Worm (Caenorhabditis elegans) whole organism, L2 larva: ENCODE data around the gene Y48E1C.2.

Experiments
- blmp-1 ChIP-seq: sonication (generic microtip); optimal IDR thresholded peaks from 2 replicates; lab custom pipeline; 2017; ENCODE audit warnings: missing genetic modification characterization, mild to moderate bottlenecking, missing compliant biosample characterization, antibody characterized with exemption, moderate library complexity; ENCODE audit not compliant: insufficient read depth
- ceh-82 ChIP-seq: fragments of 150-350 bp; optimal IDR thresholded peaks from 2 replicates; lab custom pipeline; 2014; ENCODE audit warnings: missing biosample characterization, missing genetic modification characterization
- egl-27 ChIP-seq: sonication (generic microtip); optimal IDR thresholded peaks from 3 replicates; lab custom pipeline; 2017; ENCODE audit warnings: missing biosample characterization, missing genetic modification reagents, missing genetic modification characterization
- elt-1 ChIP-seq: fragments of 150-350 bp; optimal IDR thresholded peaks from 2 replicates; lab custom pipeline; 2014; ENCODE audit warnings: missing biosample characterization, missing genetic modification characterization
- elt-3 ChIP-seq: sonication (generic microtip); optimal IDR thresholded peaks from 2 replicates; lab custom pipeline; 2017; ENCODE audit warnings: missing biosample characterization, missing genetic modification characterization
- nhr-10 ChIP-seq: sonication (generic microtip); optimal IDR thresholded peaks from 2 replicates; lab custom pipeline; 2017; ENCODE audit warnings: missing biosample characterization, missing genetic modification characterization
- nhr-12 ChIP-seq: fragments of 150-350 bp; optimal IDR thresholded peaks from 2 replicates; lab custom pipeline; 2014; ENCODE audit warnings: missing biosample characterization, missing genetic modification characterization
- nhr-129 ChIP-seq: fragments of 150-350 bp; optimal IDR thresholded peaks from 2 replicates; lab custom pipeline; 2014; ENCODE audit warnings: missing biosample characterization, missing genetic modification characterization
- nhr-237 ChIP-seq: fragments of 150-350 bp; optimal IDR thresholded peaks from 2 replicates; lab custom pipeline; 2014; ENCODE audit warnings: missing biosample characterization, missing genetic modification characterization
- sma-9 ChIP-seq, 2 experiments: fragments of 150-350 bp in 1 of 2; sonication (generic microtip) in 1 of 2; optimal IDR thresholded peaks; 2 replicates each; lab custom pipeline; 2014 to 2016; ENCODE audit warnings: missing genetic modification characterization in 2 of 2, mild to moderate bottlenecking in 1 of 2, missing biosample characterization in 1 of 2, missing compliant biosample characterization in 1 of 2, missing genetic modification reagents in 1 of 2, moderate library complexity in 1 of 2
- unc-62 ChIP-seq: fragments of 150-350 bp; optimal IDR thresholded peaks from 2 replicates; lab custom pipeline; 2014; ENCODE audit warnings: missing biosample characterization, missing genetic modification reagents, missing genetic modification characterization
- zag-1 ChIP-seq: fragments of 150-350 bp; optimal IDR thresholded peaks from 2 replicates; lab custom pipeline; 2014; ENCODE audit warnings: missing biosample characterization, missing genetic modification characterization
- ztf-1 ChIP-seq: fragments of 200-800 bp; sonication (Bioruptor generic); conservative IDR thresholded peaks from 2 replicates; pipeline ENCODE4 v1.3.6; 2022; ENCODE audit warnings: missing genetic modification characterization, missing compliant biosample characterization
- ztf-11 ChIP-seq: sonication (generic microtip); optimal IDR thresholded peaks from 2 replicates; lab custom pipeline; 2017; ENCODE audit warnings: missing biosample characterization, missing genetic modification characterization

- TF ChIP-seq nhr-12 (tag; lab: Kevin White, UChicago) (no peak), egl-27 (tag; lab: Kevin White, UChicago) (no peak), nhr-10 (tag; lab: Kevin White, UChicago) (no peak), elt-3 (tag; lab: Kevin White, UChicago) (no peak), ceh-82 (tag; lab: Kevin White, UChicago) (no peak), nhr-237 (tag; lab: Kevin White, UChicago) (no peak), unc-62 (no peak), elt-1 (no peak), zag-1 (tag; lab: Kevin White, UChicago) (no peak), ztf-11 (tag; lab: Kevin White, UChicago) (no peak), blmp-1 (no peak), sma-9 (GFP tag; optimal IDR thresholded peaks at IDR 0.05; lab: Kevin White, UChicago) (peak; percentile 92), sma-9 (tag; optimal IDR thresholded peaks at IDR 0.05; lab: Kevin White, UChicago) (no peak), nhr-129 (tag; lab: Kevin White, UChicago) (peak; percentile 54), ztf-1 (GFP tag; lab: Robert Waterston, UW) (no peak)
Measured at ce11 chrII:13467838-13468389, 43.6 kb downstream of the Y48E1C.2 start.
